Worm (Caenorhabditis elegans): ENCODE results near the gene F44D12.16.
A peak's percentile ranks its signal among the peaks of the same experiment; 100 is the strongest.

Gene F44D12.16

ce11 chrIV:10059175-10059574 is 30.3 kb downstream of the F44D12.16 start:
- TF ChIP-seq ztf-22 (GFP tag; optimal IDR thresholded peaks at IDR 0.05) (peak; percentile 17), nhr-80 (tag; optimal IDR thresholded peaks at IDR 0.05) (peak; percentile 73), let-607 (tag; optimal IDR thresholded peaks at IDR 0.05) (peak in 1 of 2 experiments; percentile 53), atf-7 (tag; optimal IDR thresholded peaks at IDR 0.05) (peak; percentile 4), lsl-1 (GFP tag; optimal IDR thresholded peaks at IDR 0.05) (no peak), ets-4 (GFP tag; optimal IDR thresholded peaks at IDR 0.05) (peak; percentile 40), madf-6 (GFP tag; IDR thresholded peaks at IDR 0.05) (no peak)

- no peak for TF ChIP-seq lsy-27 (tag; optimal IDR thresholded peaks at IDR 0.05; ENCODE audit: borderline replicate concordance, insufficient read depth)
- peak; percentile 31 for TF ChIP-seq nhr-80 (tag; optimal IDR thresholded peaks at IDR 0.05)
- no peak for TF ChIP-seq nfyb-1 (GFP tag; IDR thresholded peaks at IDR 0.05)
- TF ChIP-seq ztf-28 (GFP tag; IDR thresholded peaks at IDR 0.05): no peak
Measured at ce11 chrIV:10060795-10061194, 31.9 kb downstream of the F44D12.16 start.

ce11 chrIV:10062728-10063127 is 33.8 kb downstream of the F44D12.16 start, which contains the start of gene ipla-7:
TSS of gene ipla-7 (minus strand) at chrIV:10062849.
- peak; percentile 16 for TF ChIP-seq nhr-80 (tag; optimal IDR thresholded peaks at IDR 0.05)
- TF ChIP-seq xnd-1 (tag; optimal IDR thresholded peaks at IDR 0.05): no peak

- no peak for TF ChIP-seq ztf-28 (GFP tag; IDR thresholded peaks at IDR 0.05)
- no peak for TF ChIP-seq Y56A3A.18 (GFP tag; IDR thresholded peaks at IDR 0.05)
- no peak for TF ChIP-seq pbrm-1 (GFP tag; IDR thresholded peaks at IDR 0.05)
- TF ChIP-seq mes-4 (tag; optimal IDR thresholded peaks at IDR 0.05): no peak
- TF ChIP-seq zfh-2 (GFP tag; conservative IDR thresholded peaks at IDR 0.05): no peak
- TF ChIP-seq F10E7.11 (tag; optimal IDR thresholded peaks at IDR 0.05): no peak
- TF ChIP-seq Y53G8AR.9 (GFP tag; conservative IDR thresholded peaks at IDR 0.05): no peak
Measured at ce11 chrIV:10063941-10064340, 35.1 kb downstream of the F44D12.16 start.

ce11 chrIV:10065159-10065558 is 36.3 kb downstream of the F44D12.16 start:
- TF ChIP-seq hmg-20 (GFP tag; IDR thresholded peaks at IDR 0.05): no peak
- TF ChIP-seq somi-1 (GFP tag; optimal IDR thresholded peaks at IDR 0.05): no peak
- TF ChIP-seq ceh-27 (GFP tag; optimal IDR thresholded peaks at IDR 0.05): no peak
- no peak for TF ChIP-seq ceh-79 (tag; optimal IDR thresholded peaks at IDR 0.05)
- TF ChIP-seq lir-1 (GFP tag; conservative IDR thresholded peaks at IDR 0.05): no peak
- TF ChIP-seq F55B11.4 (tag; optimal IDR thresholded peaks at IDR 0.05; ENCODE audit: borderline replicate concordance, insufficient read depth): no peak
- TF ChIP-seq madf-3 (GFP tag; IDR thresholded peaks at IDR 0.05): no peak
- no peak for TF ChIP-seq nhr-27 (tag; optimal IDR thresholded peaks at IDR 0.05)
- no peak for TF ChIP-seq efl-1 (GFP tag; optimal IDR thresholded peaks at IDR 0.05)
- TF ChIP-seq egl-44 (GFP tag; IDR thresholded peaks at IDR 0.05): no peak
- no peak for TF ChIP-seq ztf-3 (GFP tag; optimal IDR thresholded peaks at IDR 0.05)
- TF ChIP-seq lsy-27 (tag; optimal IDR thresholded peaks at IDR 0.05; ENCODE audit: borderline replicate concordance, insufficient read depth): no peak
- TF ChIP-seq mel-28 (tag; optimal IDR thresholded peaks at IDR 0.05; ENCODE audit: borderline replicate concordance): no peak
- no peak for TF ChIP-seq nfyb-1 (GFP tag; IDR thresholded peaks at IDR 0.05)
- TF ChIP-seq gei-17 (GFP tag; optimal IDR thresholded peaks at IDR 0.05): no peak
- TF ChIP-seq tbx-9 (tag; optimal IDR thresholded peaks at IDR 0.05; ENCODE audit: borderline replicate concordance): no peak
- TF ChIP-seq hsf-1 (GFP tag; IDR thresholded peaks at IDR 0.05): no peak
- no peak for TF ChIP-seq chd-7 (tag; optimal IDR thresholded peaks at IDR 0.05)
- TF ChIP-seq repo-1 (tag; optimal IDR thresholded peaks at IDR 0.05): no peak
